Worm (Caenorhabditis elegans) whole organism, midembryonic: ENCODE measurements around the gene C29H12.6.

Experiments used
- T22C8.4 ChIP-seq: fragments of 200-800 bp; sonication (Bioruptor generic); IDR thresholded peaks from 2 replicates; pipeline ENCODE4 v1.3.6; 2022; ENCODE audit warnings: missing genetic modification characterization, missing compliant biosample characterization
- flt-1 ChIP-seq: fragments of 200-800 bp; sonication (Bioruptor generic); IDR thresholded peaks from 2 replicates; pipeline ENCODE4 v1.3.6; 2022; ENCODE audit warnings: missing genetic modification characterization, missing compliant biosample characterization
- ztf-23 ChIP-seq: fragments of 200-800 bp; sonication (Bioruptor generic); IDR thresholded peaks from 2 replicates; pipeline ENCODE4 v1.3.6; 2022; ENCODE audit warnings: missing genetic modification reagents, missing genetic modification characterization, missing compliant biosample characterization
- ztf-29 ChIP-seq: fragments of 200-800 bp; sonication (Bioruptor generic); IDR thresholded peaks from 2 replicates; pipeline ENCODE4 v1.3.6; 2022; ENCODE audit warnings: missing genetic modification reagents, missing genetic modification characterization, missing compliant biosample characterization

DNA sequence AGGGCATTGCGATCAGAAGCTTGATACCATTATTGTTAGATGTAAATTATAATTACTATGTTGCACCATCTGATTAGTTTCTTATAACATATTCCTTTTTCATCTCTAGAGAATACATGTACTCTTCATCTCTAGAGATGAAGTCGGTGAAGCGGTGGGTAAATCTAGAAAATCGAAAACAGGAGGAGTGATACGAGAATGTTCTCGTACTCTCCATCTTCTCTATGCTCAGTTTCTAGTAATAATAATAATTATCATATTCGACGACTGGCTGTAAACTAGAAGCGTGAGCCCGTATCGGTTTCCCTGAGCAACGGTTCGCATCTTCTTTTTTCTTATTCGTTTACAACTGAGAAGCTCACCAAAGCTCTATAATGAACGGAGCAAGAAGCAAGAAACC lies 10.3 kb downstream of the C29H12.6 start:
- TF ChIP-seq T22C8.4 (GFP tag; lab: Robert Waterston, UW) (no peak), ztf-29 (GFP tag; lab: Robert Waterston, UW) (no peak), ztf-23 (GFP tag; lab: Robert Waterston, UW) (no peak), flt-1 (no peak)
